Fruit fly (Drosophila melanogaster) whole organism, wandering third instar larva: ENCODE data around the gene eIF4E5.

Experiments
- Abd-B ChIP-seq: fragments of >200 bp; optimal IDR thresholded peaks from 2 replicates; lab custom pipeline; 2017; ENCODE audit warnings: missing biosample characterization, missing genetic modification characterization
- CG32264 ChIP-seq: fragments of 200-800 bp; sonication (Bioruptor generic); optimal IDR thresholded peaks from 2 replicates; lab custom pipeline; 2016; ENCODE audit warnings: missing biosample characterization, missing genetic modification characterization
- CG9705 ChIP-seq: fragments of 200-800 bp; sonication (Bioruptor generic); optimal IDR thresholded peaks from 2 replicates; lab custom pipeline; 2018; ENCODE audit warnings: missing biosample characterization, mild to moderate bottlenecking, missing genetic modification characterization
- CrebA ChIP-seq: fragments of 200-800 bp; sonication (Bioruptor generic); optimal IDR thresholded peaks from 2 replicates; lab custom pipeline; 2016; ENCODE audit warnings: missing biosample characterization, mild to moderate bottlenecking, missing genetic modification characterization, borderline replicate concordance
- Dfd ChIP-seq: fragments of >200 bp; optimal IDR thresholded peaks from 2 replicates; lab custom pipeline; 2017; ENCODE audit warnings: missing biosample characterization, missing genetic modification characterization
- Dif ChIP-seq: fragments of 200-275, 200-300 bp; sonication (Bioruptor generic); optimal IDR thresholded peaks from 2 replicates; lab custom pipeline; 2018; ENCODE audit warnings: missing biosample characterization, missing genetic modification characterization; ENCODE audit not compliant: partially characterized antibody
- GATAd ChIP-seq: sonication (Bioruptor generic); optimal IDR thresholded peaks from 2 replicates; lab custom pipeline; 2016; ENCODE audit warnings: missing biosample characterization, missing genetic modification characterization
- HLH106 ChIP-seq: fragments of 200-800 bp; optimal IDR thresholded peaks from 3 replicates; lab custom pipeline; 2019; ENCODE audit warnings: missing biosample characterization, mild to moderate bottlenecking, missing genetic modification characterization, moderate library complexity
- Hnf4 ChIP-seq: fragments of 200-800 bp; sonication (Bioruptor generic); optimal IDR thresholded peaks from 2 replicates; lab custom pipeline; 2016; ENCODE audit warnings: missing biosample characterization, mild to moderate bottlenecking, missing genetic modification characterization
- Hr78 ChIP-seq: fragments of >200 bp; optimal IDR thresholded peaks from 2 replicates; lab custom pipeline; 2017; ENCODE audit warnings: missing biosample characterization, missing genetic modification characterization
- Hr83 ChIP-seq: fragments of 200-300 bp; sonication (Bioruptor generic); optimal IDR thresholded peaks from 2 replicates; lab custom pipeline; 2016; ENCODE audit warnings: missing biosample characterization, mild to moderate bottlenecking, missing genetic modification characterization, moderate library complexity; ENCODE audit not compliant: poor library complexity, severe bottlenecking
- Jra ChIP-seq: sonication (Bioruptor generic); optimal IDR thresholded peaks from 2 replicates; lab custom pipeline; 2016; ENCODE audit warnings: missing biosample characterization, missing genetic modification characterization
- Mio ChIP-seq: sonication (Bioruptor generic); optimal IDR thresholded peaks from 2 replicates; lab custom pipeline; 2016; ENCODE audit warnings: missing biosample characterization, missing genetic modification characterization
- Myc ChIP-seq: fragments of >200 bp; optimal IDR thresholded peaks from 2 replicates; lab custom pipeline; 2017
- N ChIP-seq: fragments of >200 bp; optimal IDR thresholded peaks from 2 replicates; lab custom pipeline; 2018; ENCODE audit warnings: missing biosample characterization, missing external identifiers, missing genetic modification characterization
- OdsH ChIP-seq: fragments of 200-800 bp; sonication (Bioruptor generic); optimal IDR thresholded peaks from 2 replicates; lab custom pipeline; 2016; ENCODE audit warnings: missing biosample characterization, mild to moderate bottlenecking, missing genetic modification characterization
- Rel ChIP-seq, 2 experiments: fragments of 200-800 bp; sonication (Bioruptor generic) in 1 of 2; optimal IDR thresholded peaks; 2 replicates in 1 of 2; 3 replicates in 1 of 2; lab custom pipeline; 2016 to 2019; ENCODE audit warnings: mild to moderate bottlenecking in 2 of 2, missing biosample characterization in 2 of 2, missing genetic modification characterization in 2 of 2, moderate library complexity in 1 of 2
- Sp1 ChIP-seq: fragments of 200-800 bp; sonication (Bioruptor generic); optimal IDR thresholded peaks from 3 replicates; lab custom pipeline; 2019; ENCODE audit warnings: missing biosample characterization, mild to moderate bottlenecking, missing genetic modification characterization, moderate library complexity
- Vsx2 ChIP-seq: fragments of 200-300, 225-300 bp; sonication (Bioruptor generic); optimal IDR thresholded peaks from 2 replicates; lab custom pipeline; 2018; ENCODE audit warnings: missing biosample characterization, missing genetic modification characterization; ENCODE audit not compliant: partially characterized antibody
- br ChIP-seq: fragments of 200-800 bp; sonication (Bioruptor generic); optimal IDR thresholded peaks from 2 replicates; lab custom pipeline; 2016; ENCODE audit warnings: missing biosample characterization, missing genetic modification characterization
- brk ChIP-seq: fragments of 200-800 bp; sonication (Bioruptor generic); optimal IDR thresholded peaks from 2 replicates; lab custom pipeline; 2016; ENCODE audit warnings: missing biosample characterization, mild to moderate bottlenecking, missing genetic modification characterization
- dl ChIP-seq, 2 experiments: fragments of 175-275, 200-275 bp in 1 of 2; fragments of 200-275 bp in 1 of 2; sonication (Bioruptor generic); optimal IDR thresholded peaks; lab custom pipeline; 2018; ENCODE audit warnings: mild to moderate bottlenecking in 2 of 2, missing biosample characterization in 2 of 2, missing genetic modification characterization in 2 of 2, moderate library complexity in 2 of 2; ENCODE audit not compliant: partially characterized antibody in 2 of 2, insufficient read depth in 1 of 2
- dmrt93B ChIP-seq: fragments of 200-800 bp; sonication (Bioruptor generic); optimal IDR thresholded peaks from 2 replicates; lab custom pipeline; 2018; ENCODE audit warnings: missing biosample characterization, mild to moderate bottlenecking, missing genetic modification characterization
- dsf ChIP-seq: sonication (Bioruptor generic); optimal IDR thresholded peaks from 2 replicates; lab custom pipeline; 2016; ENCODE audit warnings: missing biosample characterization, missing genetic modification characterization, borderline replicate concordance
- ey ChIP-seq: fragments of 200-800 bp; sonication (Bioruptor generic); optimal IDR thresholded peaks from 2 replicates; lab custom pipeline; 2016; ENCODE audit warnings: missing biosample characterization, missing genetic modification characterization
- foxo ChIP-seq, 2 experiments: fragments of 200-800 bp; sonication (Bioruptor generic); optimal IDR thresholded peaks; 2 replicates in 1 of 2; 3 replicates in 1 of 2; lab custom pipeline; 2016 to 2017; ENCODE audit warnings: missing biosample characterization in 2 of 2, missing genetic modification characterization in 2 of 2
- fru ChIP-seq: fragments of 200-800 bp; sonication (Bioruptor generic); optimal IDR thresholded peaks from 3 replicates; lab custom pipeline; 2016; ENCODE audit warnings: missing biosample characterization, mild to moderate bottlenecking, missing genetic modification characterization
- h ChIP-seq: fragments of 200-800 bp; sonication (Bioruptor generic); optimal IDR thresholded peaks from 3 replicates; lab custom pipeline; 2016; ENCODE audit warnings: missing biosample characterization, mild to moderate bottlenecking, missing genetic modification characterization
- jim ChIP-seq: fragments of 175-275, 200-325 bp; sonication (Bioruptor generic); optimal IDR thresholded peaks from 2 replicates; lab custom pipeline; 2016; ENCODE audit warnings: missing biosample characterization, mild to moderate bottlenecking, missing genetic modification characterization
- lola ChIP-seq: fragments of >200 bp; optimal IDR thresholded peaks from 2 replicates; lab custom pipeline; 2017; ENCODE audit warnings: missing biosample characterization, missing genetic modification characterization
- pan ChIP-seq: fragments of >200 bp; optimal IDR thresholded peaks from 2 replicates; lab custom pipeline; 2017
- psq ChIP-seq: fragments of 200-800 bp; sonication (Bioruptor generic); optimal IDR thresholded peaks from 3 replicates; lab custom pipeline; 2017; ENCODE audit warnings: missing biosample characterization, mild to moderate bottlenecking, missing genetic modification characterization, moderate library complexity
- rgr ChIP-seq: fragments of 200-800 bp; sonication (Bioruptor generic); optimal IDR thresholded peaks from 3 replicates; lab custom pipeline; 2016; ENCODE audit warnings: missing biosample characterization, mild to moderate bottlenecking, missing genetic modification characterization
- sage ChIP-seq: fragments of 200-800 bp; sonication (Bioruptor generic); optimal IDR thresholded peaks from 2 replicates; lab custom pipeline; 2016; ENCODE audit warnings: missing biosample characterization, mild to moderate bottlenecking, missing genetic modification characterization
- sv ChIP-seq: fragments of 200-800 bp; sonication (Bioruptor generic); optimal IDR thresholded peaks from 3 replicates; lab custom pipeline; 2016; ENCODE audit warnings: missing biosample characterization, missing genetic modification characterization
- tai ChIP-seq: sonication (Bioruptor generic); optimal IDR thresholded peaks from 2 replicates; lab custom pipeline; 2016; ENCODE audit warnings: missing biosample characterization, missing genetic modification characterization
- usp ChIP-seq: fragments of >200 bp; optimal IDR thresholded peaks from 2 replicates; lab custom pipeline; 2017; ENCODE audit warnings: missing biosample characterization, missing genetic modification characterization
- woc ChIP-seq: sonication (Bioruptor generic); optimal IDR thresholded peaks from 2 replicates; lab custom pipeline; 2016; ENCODE audit warnings: missing biosample characterization, mild to moderate bottlenecking, missing genetic modification characterization

Gene eIF4E5

DNA sequence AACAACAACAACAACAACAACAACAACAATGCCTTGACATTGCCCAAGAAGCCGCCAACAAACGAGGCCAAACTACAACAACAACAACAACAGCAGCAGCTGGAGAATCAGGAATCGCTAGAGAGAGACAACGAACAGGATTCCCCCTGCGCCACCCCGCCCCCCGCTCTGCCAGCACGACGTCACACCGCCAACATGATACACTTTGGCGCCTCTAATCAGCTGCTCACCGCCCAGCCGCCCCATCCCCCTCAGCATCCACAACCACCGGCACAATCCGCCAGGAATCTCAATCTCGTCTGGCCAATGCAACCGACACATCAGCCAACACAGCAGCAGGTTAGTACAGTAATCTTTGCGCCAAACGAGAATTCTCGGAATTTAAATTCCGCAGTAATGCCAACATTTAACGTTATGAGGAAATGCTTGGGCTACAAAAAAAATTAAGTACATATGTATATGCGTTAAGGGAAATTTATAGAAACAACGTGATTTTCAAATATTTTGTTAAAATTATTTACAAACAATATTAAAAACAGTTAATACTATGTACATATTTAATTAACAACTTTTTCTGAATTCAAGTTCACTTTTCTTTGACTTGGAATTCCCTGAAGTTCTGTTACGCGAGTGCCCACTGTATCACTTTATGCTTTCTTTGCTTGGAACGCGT is 24.8 kb upstream of the eIF4E5 start:
- TF ChIP-seq fru (GFP tag; lab: Kevin White, UChicago) (peak; percentile 80), sv (no peak), Mio (GFP tag; lab: Kevin White, UChicago) (no peak), sage (no peak), psq (peak; percentile 69), usp (GFP tag; lab: Kevin White, UChicago) (no peak), tai (peak; percentile 44), h (GFP tag; lab: Kevin White, UChicago) (peak; percentile 73), woc (GFP tag; lab: Kevin White, UChicago) (peak; percentile 31), Dfd (no peak), Abd-B (no peak), Myc (lab: Kevin White, UChicago) (no peak), br (GFP tag; lab: Kevin White, UChicago) (peak; percentile 32), brk (GFP tag; lab: Kevin White, UChicago) (peak; percentile 31), rgr (GFP tag; lab: Kevin White, UChicago) (peak; percentile 71), Hr78 (GFP tag; lab: Kevin White, UChicago) (no peak), HLH106 (tag; lab: Kevin White, UChicago) (peak; percentile 75), CG32264 (no peak), jim (no peak), Hnf4 (GFP tag; lab: Kevin White, UChicago) (peak; percentile 23), foxo (GFP tag; optimal IDR thresholded peaks at IDR 0.05; lab: Kevin White, UChicago) (peak in 1 of 2 experiments; percentile 77), Dif (GFP tag; lab: Kevin White, UChicago) (no peak), OdsH (GFP tag; lab: Kevin White, UChicago) (peak; percentile 71), CrebA (GFP tag; lab: Kevin White, UChicago) (no peak), ey (GFP tag; lab: Kevin White, UChicago) (peak; percentile 55), dl (GFP tag; optimal IDR thresholded peaks at IDR 0.05; lab: Kevin White, UChicago; ENCODE audit: insufficient read depth in 1 of 2, partially characterized antibody in 2 of 2) (no peak), GATAd (GFP tag; lab: Kevin White, UChicago) (no peak), CG9705 (peak; percentile 14), pan (no peak), Jra (GFP tag; lab: Kevin White, UChicago) (peak; percentile 19), dmrt93B (peak; percentile 54), Rel (GFP tag; optimal IDR thresholded peaks at IDR 0.05; lab: Kevin White, UChicago) (peak; percentile 21), Rel (tag; optimal IDR thresholded peaks at IDR 0.05; lab: Kevin White, UChicago) (no peak), Vsx2 (no peak), dsf (no peak), Sp1 (GFP tag; lab: Kevin White, UChicago) (peak; percentile 78), N (GFP tag; lab: Kevin White, UChicago) (no peak), lola (GFP tag; lab: Kevin White, UChicago) (no peak), Hr83 (no peak)

DNA sequence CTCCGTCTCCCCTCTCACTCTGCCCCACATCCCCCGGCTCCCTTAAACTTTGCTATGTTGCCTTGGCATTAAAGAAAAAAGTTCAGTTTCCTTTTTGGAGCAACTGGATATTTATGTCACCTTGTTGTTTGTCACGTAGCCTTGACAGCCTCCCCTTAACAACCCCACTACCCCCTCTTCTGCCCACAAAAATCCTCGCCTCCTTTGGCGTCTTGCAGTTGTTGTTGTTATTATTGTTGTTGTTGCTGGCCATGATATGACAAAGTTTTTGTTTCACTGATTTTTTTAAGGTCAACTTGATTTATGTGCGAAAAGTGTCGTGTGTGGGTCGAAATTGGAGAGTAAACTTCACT is 24.3 kb upstream of the eIF4E5 start:
- TF ChIP-seq Hr78 (GFP tag; lab: Kevin White, UChicago) (no peak), dsf (no peak)

DNA sequence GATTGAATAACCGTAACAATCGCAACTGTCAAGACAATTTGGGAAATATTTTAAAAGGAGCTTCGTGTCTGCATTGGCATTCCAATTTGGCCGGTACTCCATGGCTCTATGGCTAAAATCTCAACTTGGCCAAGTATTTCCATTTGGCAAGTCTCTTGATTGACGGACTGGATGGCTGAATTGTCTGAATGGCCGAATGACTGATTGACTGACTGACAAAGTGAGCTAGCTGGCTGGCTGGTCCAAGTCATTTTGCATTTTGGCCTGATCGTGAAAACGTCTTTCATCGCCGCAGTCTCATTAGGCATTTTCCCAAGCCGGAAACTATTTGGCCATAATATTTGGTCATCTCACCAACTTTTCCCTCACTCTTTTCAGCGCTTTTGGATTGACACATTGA is 20.2 kb upstream of the eIF4E5 start:
- TF ChIP-seq CrebA (GFP tag; lab: Kevin White, UChicago) (no peak), dmrt93B (no peak), usp (GFP tag; lab: Kevin White, UChicago) (no peak), Vsx2 (no peak), Myc (lab: Kevin White, UChicago) (no peak), Dfd (no peak), woc (GFP tag; lab: Kevin White, UChicago) (no peak), rgr (GFP tag; lab: Kevin White, UChicago) (no peak), dl (GFP tag; optimal IDR thresholded peaks at IDR 0.05; lab: Kevin White, UChicago; ENCODE audit: insufficient read depth in 1 of 2, partially characterized antibody in 2 of 2) (no peak), ey (GFP tag; lab: Kevin White, UChicago) (no peak), Hr83 (no peak)
- TF ChIP-seq, all 38 proteins: peak for 0
